Fruit fly (Drosophila melanogaster) whole organism, embryonic: Measurements from ENCODE around the gene Uba2.

ENCODE experiments used
- Blimp-1 ChIP-seq: fragments of 200-800 bp; sonication (Bioruptor generic); optimal IDR thresholded peaks from 3 replicates; lab custom pipeline; 2018; ENCODE audit warnings: missing biosample characterization, missing genetic modification characterization, mild to moderate bottlenecking, moderate library complexity, missing genetic modification reagents
- CG10147 ChIP-seq: fragments of 200-800 bp; sonication (Bioruptor generic); optimal IDR thresholded peaks from 2 replicates; lab custom pipeline; 2019; ENCODE audit warnings: missing biosample characterization, mild to moderate bottlenecking, missing genetic modification characterization, moderate library complexity
- CG10209 ChIP-seq: fragments of 200-800 bp; sonication (Bioruptor generic); optimal IDR thresholded peaks from 3 replicates; lab custom pipeline; 2017; ENCODE audit warnings: missing biosample characterization, mild to moderate bottlenecking, missing genetic modification characterization, missing genetic modification reagents
- CG11695 ChIP-seq: fragments of 200-800 bp; sonication (Bioruptor generic); IDR thresholded peaks from 3 replicates; pipeline ENCODE4 v1.3.6; 2022; ENCODE audit warnings: missing biosample characterization, missing genetic modification characterization
- CG13296 ChIP-seq: fragments of 200-800 bp; sonication (Bioruptor generic); optimal IDR thresholded peaks from 3 replicates; lab custom pipeline; 2018; ENCODE audit warnings: missing biosample characterization, mild to moderate bottlenecking, missing genetic modification characterization
- CG16863 ChIP-seq: fragments of 200-800 bp; sonication (Bioruptor generic); optimal IDR thresholded peaks from 3 replicates; lab custom pipeline; 2016; ENCODE audit warnings: missing biosample characterization, missing genetic modification characterization
- CG18262 ChIP-seq: fragments of 200-800 bp; optimal IDR thresholded peaks from 3 replicates; lab custom pipeline; 2019; ENCODE audit warnings: missing biosample characterization, mild to moderate bottlenecking, missing genetic modification characterization, moderate library complexity
- CG2116 ChIP-seq: fragments of 200-800 bp; sonication (Bioruptor generic); optimal IDR thresholded peaks from 3 replicates; lab custom pipeline; 2018; ENCODE audit warnings: missing biosample characterization, mild to moderate bottlenecking, missing genetic modification characterization
- CG2202 ChIP-seq: fragments of 200-800 bp; sonication (Bioruptor generic); optimal IDR thresholded peaks from 2 replicates; lab custom pipeline; 2018; ENCODE audit warnings: missing biosample characterization, mild to moderate bottlenecking, missing genetic modification characterization
- CG2712 ChIP-seq: fragments of 200-800 bp; optimal IDR thresholded peaks from 3 replicates; lab custom pipeline; 2019; ENCODE audit warnings: missing biosample characterization, mild to moderate bottlenecking, missing genetic modification characterization, moderate library complexity
- CG31441 ChIP-seq: fragments of 200-800 bp; sonication (Bioruptor generic); IDR thresholded peaks from 2 replicates; pipeline ENCODE4 v1.3.6; 2022; ENCODE audit warnings: missing biosample characterization, missing genetic modification characterization
- CG3407 ChIP-seq: fragments of 200-800 bp; sonication (Bioruptor generic); optimal IDR thresholded peaks from 2 replicates; lab custom pipeline; 2018; ENCODE audit warnings: missing biosample characterization, mild to moderate bottlenecking, missing genetic modification characterization
- CG4617 ChIP-seq: fragments of 200-800 bp; sonication (Bioruptor generic); optimal IDR thresholded peaks from 3 replicates; lab custom pipeline; 2016; ENCODE audit warnings: missing biosample characterization, missing genetic modification characterization, borderline replicate concordance
- CG7987 ChIP-seq: fragments of 200-800 bp; sonication (Bioruptor generic); optimal IDR thresholded peaks from 2 replicates; lab custom pipeline; 2018; ENCODE audit warnings: missing biosample characterization, mild to moderate bottlenecking, missing genetic modification characterization, moderate library complexity
- CG9437 ChIP-seq: fragments of 200-800 bp; sonication (Bioruptor generic); optimal IDR thresholded peaks from 2 replicates; lab custom pipeline; 2018; ENCODE audit warnings: missing biosample characterization, mild to moderate bottlenecking, missing genetic modification characterization
- CG9727 ChIP-seq: fragments of 200-800 bp; sonication (Bioruptor generic); optimal IDR thresholded peaks from 3 replicates; lab custom pipeline; 2017; ENCODE audit warnings: missing biosample characterization, mild to moderate bottlenecking, missing genetic modification characterization
- CG9932 ChIP-seq: fragments of 200-800 bp; sonication (Bioruptor generic); IDR thresholded peaks from 2 replicates; pipeline ENCODE4 v1.3.6; 2022; ENCODE audit warnings: missing biosample characterization, missing genetic modification characterization
- D ChIP-seq, 2 experiments: fragments of 200-800 bp in 1 of 2; fragments of >200 bp in 1 of 2; sonication (Bioruptor generic) in 1 of 2; optimal IDR thresholded peaks; 2 replicates in 1 of 2; 3 replicates in 1 of 2; lab custom pipeline; 2017; ENCODE audit warnings: mild to moderate bottlenecking in 1 of 2, missing biosample characterization in 1 of 2, missing genetic modification characterization in 1 of 2, missing genetic modification reagents in 1 of 2
- Ets97D ChIP-seq: fragments of 200-800 bp; sonication (Bioruptor generic); optimal IDR thresholded peaks from 3 replicates; lab custom pipeline; 2016; ENCODE audit warnings: missing biosample characterization, missing genetic modification characterization
- Gsc ChIP-seq: fragments of 200-800 bp; sonication (Bioruptor generic); IDR thresholded peaks from 2 replicates; pipeline ENCODE4 v1.3.6; 2022; ENCODE audit warnings: missing biosample characterization, missing genetic modification characterization
- H2.0 ChIP-seq: fragments of 200-800 bp; sonication (Bioruptor generic); IDR thresholded peaks from 2 replicates; pipeline ENCODE4 v1.3.6; 2022; ENCODE audit warnings: missing biosample characterization, missing genetic modification characterization
- Lpt ChIP-seq: fragments of >200 bp; optimal IDR thresholded peaks from 2 replicates; lab custom pipeline; 2018; ENCODE audit warnings: missing biosample characterization, missing genetic modification characterization
- Mad ChIP-seq: fragments of 200-800 bp; sonication (Bioruptor generic); optimal IDR thresholded peaks from 2 replicates; lab custom pipeline; 2016; ENCODE audit warnings: missing biosample characterization, missing genetic modification characterization
- Med ChIP-seq: fragments of 200-800 bp; sonication (Bioruptor generic); peaks from one replicate; lab custom pipeline; 2016; ENCODE audit warnings: missing biosample characterization, missing genetic modification characterization, mild to moderate bottlenecking, inconsistent platforms, moderate library complexity
- Oaz ChIP-seq: fragments of 200-800 bp; sonication (Bioruptor generic); IDR thresholded peaks from 2 replicates; pipeline ENCODE4 v1.3.6; 2022; ENCODE audit warnings: missing biosample characterization, missing genetic modification characterization
- Sry-β ChIP-seq: fragments of 200-800 bp; sonication (Bioruptor generic); optimal IDR thresholded peaks from 2 replicates; lab custom pipeline; 2018; ENCODE audit warnings: missing biosample characterization, mild to moderate bottlenecking, missing genetic modification characterization, moderate library complexity
- YL-1 ChIP-seq: fragments of 200-800 bp; sonication (Bioruptor generic); optimal IDR thresholded peaks from 3 replicates; lab custom pipeline; 2017; ENCODE audit warnings: missing biosample characterization, mild to moderate bottlenecking, missing genetic modification characterization
- ac ChIP-seq: fragments of 200-800 bp; sonication (Bioruptor generic); optimal IDR thresholded peaks from 3 replicates; lab custom pipeline; 2017; ENCODE audit warnings: missing biosample characterization, mild to moderate bottlenecking, missing genetic modification characterization
- al ChIP-seq: fragments of 200-800 bp; sonication (Bioruptor generic); IDR thresholded peaks from 2 replicates; pipeline ENCODE4 v1.3.6; 2022; ENCODE audit warnings: missing biosample characterization, missing genetic modification characterization
- ash1 ChIP-seq: fragments of 200-800 bp; sonication (Bioruptor generic); optimal IDR thresholded peaks from 2 replicates; lab custom pipeline; 2018; ENCODE audit warnings: missing biosample characterization, mild to moderate bottlenecking, missing genetic modification characterization
- bcd ChIP-seq: fragments of 200-800 bp; sonication (Bioruptor generic); optimal IDR thresholded peaks from 2 replicates; lab custom pipeline; 2017; ENCODE audit warnings: missing biosample characterization, mild to moderate bottlenecking, missing genetic modification characterization
- btn ChIP-seq: fragments of 200-800 bp; sonication (Bioruptor generic); optimal IDR thresholded peaks from 2 replicates; lab custom pipeline; 2016; ENCODE audit warnings: missing biosample characterization, missing genetic modification characterization
- caup ChIP-seq: fragments of 200-800 bp; sonication (Bioruptor generic); optimal IDR thresholded peaks from 3 replicates; lab custom pipeline; 2017; ENCODE audit warnings: missing biosample characterization, mild to moderate bottlenecking, missing genetic modification characterization, moderate library complexity; ENCODE audit not compliant: severe bottlenecking
- danr ChIP-seq: fragments of 200-800 bp; sonication (Bioruptor generic); IDR thresholded peaks from 2 replicates; pipeline ENCODE4 v1.3.6; 2022; ENCODE audit warnings: missing biosample characterization, missing genetic modification characterization
- dmrt99B ChIP-seq: fragments of 200-800 bp; sonication (Bioruptor generic); optimal IDR thresholded peaks from 2 replicates; lab custom pipeline; 2018; ENCODE audit warnings: missing biosample characterization, mild to moderate bottlenecking, missing genetic modification characterization, moderate library complexity
- eve ChIP-seq, 2 experiments: fragments of >200 bp; optimal IDR thresholded peaks; 2 replicates each; lab custom pipeline; 2017; ENCODE audit warnings: missing biosample characterization in 2 of 2, missing genetic modification characterization in 2 of 2
- gem ChIP-seq: fragments of 200-800 bp; sonication (Bioruptor generic); optimal IDR thresholded peaks from 2 replicates; lab custom pipeline; 2019; ENCODE audit warnings: missing biosample characterization, mild to moderate bottlenecking, missing genetic modification characterization, moderate library complexity
- grau ChIP-seq: fragments of 200-800 bp; optimal IDR thresholded peaks from 3 replicates; lab custom pipeline; 2019; ENCODE audit warnings: missing biosample characterization, mild to moderate bottlenecking, missing genetic modification characterization, moderate library complexity
- hb ChIP-seq: fragments of 200-800 bp; sonication (Bioruptor generic); IDR thresholded peaks from 3 replicates; pipeline ENCODE4 v1.3.6; 2022; ENCODE audit warnings: missing biosample characterization, missing genetic modification characterization; ENCODE audit not compliant: partially characterized antibody
- kay ChIP-seq: fragments of 200-800 bp; sonication (Bioruptor generic); optimal IDR thresholded peaks from 2 replicates; lab custom pipeline; 2016; ENCODE audit warnings: missing biosample characterization, missing genetic modification characterization
- klu ChIP-seq: fragments of 200-800 bp; sonication (Bioruptor generic); IDR thresholded peaks from 2 replicates; pipeline ENCODE4 v1.3.6; 2022; ENCODE audit warnings: missing biosample characterization, missing genetic modification characterization
- lab ChIP-seq: fragments of 200-800 bp; sonication (Bioruptor generic); optimal IDR thresholded peaks from 3 replicates; lab custom pipeline; 2017; ENCODE audit warnings: missing biosample characterization, missing genetic modification characterization, mild to moderate bottlenecking, moderate library complexity, missing genetic modification reagents
- maf-S ChIP-seq: fragments of 200-800 bp; sonication (Bioruptor generic); optimal IDR thresholded peaks from 2 replicates; lab custom pipeline; 2016; ENCODE audit warnings: missing biosample characterization, missing genetic modification characterization
- pan ChIP-seq, 4 experiments: fragments of >200 bp in 3 of 4; fragments of 200-800 bp in 1 of 4; sonication (Bioruptor generic) in 1 of 4; optimal IDR thresholded peaks in 3 of 4; IDR thresholded peaks in 1 of 4; 2 replicates each; pipeline versions ENCODE4 v1.3.6 to Lab custom; 2017 to 2022; ENCODE audit warnings: missing biosample characterization in 2 of 4, missing genetic modification characterization in 2 of 4, mixed read lengths in 1 of 4
- phol ChIP-seq: fragments of 200-800 bp; sonication (Bioruptor generic); optimal IDR thresholded peaks from 3 replicates; lab custom pipeline; 2018; ENCODE audit warnings: missing biosample characterization, mild to moderate bottlenecking, missing genetic modification characterization, moderate library complexity
- sd ChIP-seq: fragments of 200-800 bp; sonication (Bioruptor generic); optimal IDR thresholded peaks from 3 replicates; lab custom pipeline; 2018; ENCODE audit warnings: missing biosample characterization, mild to moderate bottlenecking, missing genetic modification characterization, moderate library complexity
- slbo ChIP-seq: fragments of 200-800 bp; sonication (Bioruptor generic); IDR thresholded peaks from 2 replicates; pipeline ENCODE4 v1.3.6; 2022; ENCODE audit warnings: missing biosample characterization, missing genetic modification characterization
- slp2 ChIP-seq: fragments of 200-800 bp; sonication (Bioruptor generic); optimal IDR thresholded peaks from 2 replicates; lab custom pipeline; 2016; ENCODE audit warnings: missing biosample characterization, missing genetic modification characterization
- sr ChIP-seq: fragments of 200-800 bp; sonication (Bioruptor generic); IDR thresholded peaks from 3 replicates; pipeline ENCODE4 v1.3.6; 2022; ENCODE audit warnings: missing biosample characterization, missing genetic modification characterization

Gene Uba2

dm6 chr3L:8076160-8076559, 51.5 kb downstream of the Uba2 start (continued):
- no peak for TF ChIP-seq CG4617 (GFP tag; lab: Kevin White, UChicago)
- no peak for TF ChIP-seq Ets97D (GFP tag; lab: Kevin White, UChicago)
- TF ChIP-seq CG16863, result no peak
- TF ChIP-seq hb, result no peak
- no peak for TF ChIP-seq CG2116 (GFP tag; lab: Kevin White, UChicago)
- TF ChIP-seq dmrt99B, result peak; percentile 43
- TF ChIP-seq H2.0, result no peak
- TF ChIP-seq lab (GFP tag; lab: Kevin White, UChicago), result peak; percentile 32
- TF ChIP-seq kay (GFP tag; lab: Kevin White, UChicago), result peak; percentile 12
- TF ChIP-seq D (optimal IDR thresholded peaks at IDR 0.05; lab: Kevin White, UChicago), result no peak
- no peak for TF ChIP-seq D (GFP tag; optimal IDR thresholded peaks at IDR 0.05; lab: Kevin White, UChicago)
- TF ChIP-seq CG7987 (GFP tag; lab: Kevin White, UChicago), result no peak
- TF ChIP-seq danr (GFP tag; lab: Robert Waterston, UW), result 0 out of 2 replicates have a peak, but pooled peaks have one; percentile 8
- no peak for TF ChIP-seq maf-S (GFP tag; lab: Kevin White, UChicago)
- TF ChIP-seq pan (optimal IDR thresholded peaks at IDR 0.05; lab: Kevin White, UChicago), result no peak
- peak in 1 of 2 experiments; percentile 36 for TF ChIP-seq pan (GFP tag; optimal IDR thresholded peaks at IDR 0.05 in 1 of 2, IDR thresholded peaks at IDR 0.05 in 1 of 2)
- peak; percentile 4 for TF ChIP-seq caup (GFP tag; lab: Kevin White, UChicago)
- no peak for TF ChIP-seq btn (GFP tag; lab: Kevin White, UChicago)
- TF ChIP-seq ac (GFP tag; lab: Kevin White, UChicago), result no peak
- peak; percentile 40 for TF ChIP-seq CG2712
- TF ChIP-seq slbo (GFP tag; lab: Robert Waterston, UW), result peak; percentile 28; the same call in 1 of the 2 replicates
- TF ChIP-seq Gsc (GFP tag; lab: Robert Waterston, UW), result no peak
- peak; percentile 3 for TF ChIP-seq CG9437 (GFP tag; lab: Kevin White, UChicago)
- peak; percentile 9 for TF ChIP-seq CG9727 (GFP tag; lab: Kevin White, UChicago)
- TF ChIP-seq grau (tag; lab: Kevin White, UChicago), result peak; percentile 58
- TF ChIP-seq ash1 (GFP tag; lab: Kevin White, UChicago), result no peak
- peak; percentile 43; the same call in 1 of the 2 replicates for TF ChIP-seq CG9932 (GFP tag; lab: Robert Waterston, UW)
- peak; percentile 10 for TF ChIP-seq CG13296
- peak; percentile 11 for TF ChIP-seq CG10147 (GFP tag; lab: Kevin White, UChicago)
- no peak for TF ChIP-seq sr (GFP tag; lab: Robert Waterston, UW)
- peak; percentile 15 for TF ChIP-seq CG18262 (tag; lab: Kevin White, UChicago)
- TF ChIP-seq phol (tag; lab: Kevin White, UChicago), result peak; percentile 28
- TF ChIP-seq Lpt, result no peak
- TF ChIP-seq eve (GFP tag; optimal IDR thresholded peaks at IDR 0.05; lab: Kevin White, UChicago), result no peak
- TF ChIP-seq al, result peak; percentile 38; the same call in 1 of the 2 replicates
- TF ChIP-seq Sry-β (GFP tag; lab: Kevin White, UChicago), result no peak
- 0 out of 3 replicates have a peak, but pooled peaks have one; percentile 9 for TF ChIP-seq CG11695 (GFP tag; lab: Robert Waterston, UW)
- peak; percentile 27 for TF ChIP-seq Blimp-1 (GFP tag; lab: Kevin White, UChicago)
- no peak for TF ChIP-seq Oaz (GFP tag; lab: Robert Waterston, UW)
- TF ChIP-seq klu (GFP tag; lab: Robert Waterston, UW), result no peak
- no peak for TF ChIP-seq Mad (GFP tag; lab: Kevin White, UChicago)
- TF ChIP-seq CG2202 (tag; lab: Kevin White, UChicago), result no peak
- TF ChIP-seq Med, result peak; percentile 83
- TF ChIP-seq sd (tag; lab: Kevin White, UChicago), result no peak
- 0 out of 2 replicates have a peak, but pooled peaks have one; percentile 9 for TF ChIP-seq CG31441 (GFP tag; lab: Robert Waterston, UW)
- TF ChIP-seq YL-1 (GFP tag; lab: Kevin White, UChicago), result no peak
- TF ChIP-seq gem (tag; lab: Kevin White, UChicago), result peak; percentile 38
- no peak for TF ChIP-seq CG3407 (GFP tag; lab: Kevin White, UChicago)
- TF ChIP-seq bcd (GFP tag; lab: Kevin White, UChicago), result peak; percentile 30
- TF ChIP-seq slp2, result no peak
- no peak for TF ChIP-seq CG10209 (GFP tag; lab: Kevin White, UChicago)
